Worm (Caenorhabditis elegans): ENCODE results near the gene epg-7.

epg-7 gene

ce11 chrX:7303115-7303514 lies 31.4 kb upstream of the epg-7 start:
- TF ChIP-seq lir-3 (tag; optimal IDR thresholded peaks at IDR 0.05; ENCODE audit: poor library complexity), result no peak
- no peak for TF ChIP-seq lsy-2 (tag; optimal IDR thresholded peaks at IDR 0.05)
- TF ChIP-seq ceh-90 (tag; optimal IDR thresholded peaks at IDR 0.05), result no peak
- no peak for TF ChIP-seq pqm-1 (tag; optimal IDR thresholded peaks at IDR 0.05)
- TF ChIP-seq ceh-82 (tag; optimal IDR thresholded peaks at IDR 0.05), result no peak
- TF ChIP-seq alr-1 (tag; optimal IDR thresholded peaks at IDR 0.05; ENCODE audit: borderline replicate concordance), result no peak
- no peak for TF ChIP-seq mab-9 (GFP tag; IDR thresholded peaks at IDR 0.05)
- no peak for TF ChIP-seq efl-1 (optimal IDR thresholded peaks at IDR 0.05)
- TF ChIP-seq efl-1 (GFP tag; optimal IDR thresholded peaks at IDR 0.05 in 1 of 2), result no peak
- no peak for TF ChIP-seq sox-4 (tag; optimal IDR thresholded peaks at IDR 0.05)
- no peak for TF ChIP-seq grh-1 (GFP tag; IDR thresholded peaks at IDR 0.05)
- TF ChIP-seq hlh-4 (tag; optimal IDR thresholded peaks at IDR 0.05), result no peak
- no peak for TF ChIP-seq ceh-8 (GFP tag; optimal IDR thresholded peaks at IDR 0.05)
- TF ChIP-seq lin-35 (GFP tag; optimal IDR thresholded peaks at IDR 0.05), result no peak
- no peak for TF ChIP-seq mep-1 (tag; optimal IDR thresholded peaks at IDR 0.05)
- no peak for TF ChIP-seq ama-1 (optimal IDR thresholded peaks at IDR 0.05)
- no peak for TF ChIP-seq efl-3 (GFP tag; optimal IDR thresholded peaks at IDR 0.05)
- TF ChIP-seq aly-2 (tag; optimal IDR thresholded peaks at IDR 0.05), result no peak
- TF ChIP-seq dsc-1 (tag; optimal IDR thresholded peaks at IDR 0.05), result no peak
- TF ChIP-seq xbp-1 (tag; optimal IDR thresholded peaks at IDR 0.05), result no peak

ce11 chrX:7305520-7306186 lies 28.9 kb upstream of the epg-7 start, which contains the start of gene sur-5:
TSS of gene sur-5 (minus strand) at chrX:7305570.
- no peak for TF ChIP-seq sup-37 (GFP tag; optimal IDR thresholded peaks at IDR 0.05)
- TF ChIP-seq ceh-88 (GFP tag; IDR thresholded peaks at IDR 0.05), result no peak
- no peak for TF ChIP-seq unc-30 (tag; optimal IDR thresholded peaks at IDR 0.05)
- peak; percentile 17 for TF ChIP-seq unc-130 (tag; optimal IDR thresholded peaks at IDR 0.05)
- no peak for TF ChIP-seq sptf-1 (tag; optimal IDR thresholded peaks at IDR 0.05)
- no peak for TF ChIP-seq aly-2 (tag; optimal IDR thresholded peaks at IDR 0.05)
- peak; percentile 72 for TF ChIP-seq nhr-71 (tag; optimal IDR thresholded peaks at IDR 0.05)
- no peak for TF ChIP-seq ceh-63 (GFP tag; optimal IDR thresholded peaks at IDR 0.05)
- no peak for TF ChIP-seq ceh-82 (tag; optimal IDR thresholded peaks at IDR 0.05)
- TF ChIP-seq ets-5 (GFP tag; IDR thresholded peaks at IDR 0.05), result no peak
- TF ChIP-seq C16A3.4 (tag; optimal IDR thresholded peaks at IDR 0.05), result no peak
- TF ChIP-seq nhr-28 (tag; optimal IDR thresholded peaks at IDR 0.05), result no peak
- no peak for TF ChIP-seq mab-9 (GFP tag; IDR thresholded peaks at IDR 0.05)
- TF ChIP-seq nhr-237 (tag; optimal IDR thresholded peaks at IDR 0.05), result no peak
- no peak for TF ChIP-seq pqm-1 (tag; optimal IDR thresholded peaks at IDR 0.05)
- TF ChIP-seq Y116A8C.19 (tag; optimal IDR thresholded peaks at IDR 0.05; ENCODE audit: borderline replicate concordance), result no peak
- no peak for TF ChIP-seq jun-1 (tag; optimal IDR thresholded peaks at IDR 0.05)
- peak; percentile 2 for TF ChIP-seq lir-3 (tag; optimal IDR thresholded peaks at IDR 0.05; ENCODE audit: poor library complexity)
- TF ChIP-seq snpc-4 (tag; optimal IDR thresholded peaks at IDR 0.05), result no peak
- peak in 1 of 2 experiments; percentile 28 for TF ChIP-seq lin-35 (GFP tag; optimal IDR thresholded peaks at IDR 0.05)
- TF ChIP-seq C04F5.9 (tag; optimal IDR thresholded peaks at IDR 0.05), result no peak
- TF ChIP-seq tlp-1 (tag; optimal IDR thresholded peaks at IDR 0.05), result no peak
- no peak for TF ChIP-seq lin-13 (GFP tag; optimal IDR thresholded peaks at IDR 0.05)
- TF ChIP-seq vab-15 (tag; optimal IDR thresholded peaks at IDR 0.05), result no peak
- TF ChIP-seq nhr-85 (tag), result peak; percentile 78
- TF ChIP-seq fkh-8 (tag; optimal IDR thresholded peaks at IDR 0.05), result no peak
- TF ChIP-seq nhr-11 (tag; optimal IDR thresholded peaks at IDR 0.05), result no peak
- no peak for TF ChIP-seq zag-1 (tag; optimal IDR thresholded peaks at IDR 0.05)
- no peak for TF ChIP-seq unc-98 (GFP tag; IDR thresholded peaks at IDR 0.05)
- no peak for TF ChIP-seq dsc-1 (tag; optimal IDR thresholded peaks at IDR 0.05)
- no peak for TF ChIP-seq fkh-4 (tag; optimal IDR thresholded peaks at IDR 0.05; ENCODE audit: borderline replicate concordance)
- no peak for TF ChIP-seq unc-86 (tag; optimal IDR thresholded peaks at IDR 0.05)
- no peak for TF ChIP-seq skn-1 (tag; optimal IDR thresholded peaks at IDR 0.05)
- no peak for TF ChIP-seq nhr-84 (tag; optimal IDR thresholded peaks at IDR 0.05)
- no peak for TF ChIP-seq zip-4 (GFP tag; optimal IDR thresholded peaks at IDR 0.05)
- TF ChIP-seq hlh-4 (tag; optimal IDR thresholded peaks at IDR 0.05), result no peak
- TF ChIP-seq ceh-90 (tag; optimal IDR thresholded peaks at IDR 0.05), result no peak
- TF ChIP-seq efl-3 (GFP tag; optimal IDR thresholded peaks at IDR 0.05), result no peak
- TF ChIP-seq isw-1 (GFP tag; IDR thresholded peaks at IDR 0.05), result no peak
- peak in 1 of 2 experiments; percentile 74 for TF ChIP-seq mdl-1 (tag; optimal IDR thresholded peaks at IDR 0.05)
- peak in 4 of 6 experiments; percentile 54 to 95 (median 64) for TF ChIP-seq elt-3 (tag; optimal IDR thresholded peaks at IDR 0.05)
